Worm (Caenorhabditis elegans) whole organism, late embryonic: ENCODE measurements around the gene C27F2.9.

Experiments used
- ahr-1 ChIP-seq: sonication (generic microtip); optimal IDR thresholded peaks from 2 replicates; lab custom pipeline; 2016; ENCODE audit warnings: missing genetic modification characterization, missing compliant biosample characterization
- ceh-22 ChIP-seq: sonication (generic microtip); optimal IDR thresholded peaks from 2 replicates; lab custom pipeline; 2017; ENCODE audit warnings: missing biosample characterization, missing genetic modification characterization
- ceh-30 ChIP-seq: fragments of 150-350 bp; optimal IDR thresholded peaks from 2 replicates; lab custom pipeline; 2014; ENCODE audit warnings: missing biosample characterization, missing genetic modification characterization
- ceh-45 ChIP-seq: fragments of 200-800 bp; sonication (Bioruptor generic); IDR thresholded peaks from 2 replicates; pipeline ENCODE4 v1.3.6; 2022; ENCODE audit warnings: missing genetic modification reagents, missing genetic modification characterization, missing compliant biosample characterization
- elt-2 ChIP-seq: sonication (generic microtip); optimal IDR thresholded peaks from 2 replicates; lab custom pipeline; 2016; ENCODE audit warnings: missing genetic modification reagents, missing genetic modification characterization, missing compliant biosample characterization
- ets-4 ChIP-seq: sonication (generic microtip); optimal IDR thresholded peaks from 2 replicates; lab custom pipeline; 2016; ENCODE audit warnings: missing genetic modification characterization, missing compliant biosample characterization
- hlh-15 ChIP-seq: sonication (generic microtip); optimal IDR thresholded peaks from 2 replicates; lab custom pipeline; 2016; ENCODE audit warnings: missing genetic modification characterization, missing compliant biosample characterization
- mec-3 ChIP-seq: sonication (generic microtip); optimal IDR thresholded peaks from 2 replicates; lab custom pipeline; 2016; ENCODE audit warnings: borderline replicate concordance, missing genetic modification characterization, missing compliant biosample characterization
- nhr-11 ChIP-seq: fragments of 150-350 bp; optimal IDR thresholded peaks from 2 replicates; lab custom pipeline; 2014; ENCODE audit warnings: missing biosample characterization, missing genetic modification characterization
- pag-3 ChIP-seq: sonication (generic microtip); optimal IDR thresholded peaks from 2 replicates; lab custom pipeline; 2016; ENCODE audit warnings: missing compliant biosample characterization, missing genetic modification characterization, borderline replicate concordance
- pax-1 ChIP-seq: fragments of 150-350 bp; optimal IDR thresholded peaks from 2 replicates; lab custom pipeline; 2014; ENCODE audit warnings: missing biosample characterization, missing genetic modification characterization
- pqm-1 ChIP-seq: sonication (generic microtip); optimal IDR thresholded peaks from 2 replicates; lab custom pipeline; 2016; ENCODE audit warnings: missing genetic modification characterization, missing compliant biosample characterization
- ref-2 ChIP-seq: sonication (generic microtip); optimal IDR thresholded peaks from 2 replicates; lab custom pipeline; 2016; ENCODE audit warnings: missing genetic modification characterization, missing compliant biosample characterization
- ztf-16 ChIP-seq: sonication (generic microtip); optimal IDR thresholded peaks from 2 replicates; lab custom pipeline; 2017; ENCODE audit warnings: missing genetic modification characterization, missing compliant biosample characterization

DNA sequence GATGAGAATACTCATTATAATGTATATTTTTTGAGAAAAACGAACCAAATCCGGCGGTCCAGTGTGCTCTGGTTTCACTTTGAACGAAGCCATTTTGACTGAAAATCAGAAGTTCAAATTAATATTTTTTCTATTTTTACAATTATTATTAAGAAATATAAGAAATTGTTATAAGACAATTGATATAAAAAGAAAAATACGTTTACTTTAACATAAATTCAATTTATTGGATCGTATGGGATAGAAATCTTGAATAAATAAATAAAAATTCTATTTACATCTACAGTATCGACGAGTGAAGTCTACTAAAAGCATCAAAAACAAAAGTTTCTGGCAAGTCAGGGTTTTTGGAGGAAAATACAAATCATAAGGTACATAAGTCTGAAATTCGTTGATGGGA, 2.6 kb downstream of the C27F2.9 start, which contains the start of gene C27F2.4:
- TF ChIP-seq pax-1 (no peak), ceh-22 (no peak), elt-2 (tag; lab: Kevin White, UChicago) (no peak), nhr-11 (tag; lab: Kevin White, UChicago) (no peak), ceh-45 (GFP tag; lab: Robert Waterston, UW) (no peak), pag-3 (tag; lab: Kevin White, UChicago) (no peak), ets-4 (tag; lab: Kevin White, UChicago) (no peak), pqm-1 (tag; lab: Kevin White, UChicago) (no peak), mec-3 (no peak), hlh-15 (tag; lab: Kevin White, UChicago) (no peak), ztf-16 (no peak), ceh-30 (no peak), ahr-1 (tag; lab: Kevin White, UChicago) (no peak), ref-2 (no peak)
